Fruit fly (Drosophila melanogaster) whole organism, embryonic: ENCODE data around the gene CG14232.

Experiments used
- ATbp ChIP-seq: fragments of 200-800 bp; sonication (Bioruptor generic); optimal IDR thresholded peaks from 2 replicates; lab custom pipeline; 2017; ENCODE audit warnings: missing biosample characterization, mild to moderate bottlenecking, missing genetic modification characterization, missing genetic modification reagents
- B-H2 ChIP-seq: fragments of 200-800 bp; sonication (Bioruptor generic); optimal IDR thresholded peaks from 2 replicates; lab custom pipeline; 2018; ENCODE audit warnings: missing biosample characterization, mild to moderate bottlenecking, missing genetic modification characterization
- CG10431 ChIP-seq: fragments of 200-800 bp; sonication (Bioruptor generic); optimal IDR thresholded peaks from 3 replicates; lab custom pipeline; 2018; ENCODE audit warnings: missing biosample characterization, mild to moderate bottlenecking, missing genetic modification characterization
- CG11085 ChIP-seq: fragments of 200-800 bp; sonication (Bioruptor generic); IDR thresholded peaks from 2 replicates; pipeline ENCODE4 v1.3.6; 2022; ENCODE audit warnings: missing biosample characterization, missing genetic modification characterization
- CG12236 ChIP-seq: fragments of 200-800 bp; sonication (Bioruptor generic); optimal IDR thresholded peaks from 2 replicates; lab custom pipeline; 2016; ENCODE audit warnings: missing biosample characterization, missing genetic modification characterization
- CG1233 ChIP-seq: fragments of 200-800 bp; sonication (Bioruptor generic); optimal IDR thresholded peaks from 4 replicates; lab custom pipeline; 2018; ENCODE audit warnings: missing biosample characterization, mild to moderate bottlenecking, missing genetic modification characterization
- CG12769 ChIP-seq: fragments of 200-800 bp; sonication (Bioruptor generic); optimal IDR thresholded peaks from 2 replicates; lab custom pipeline; 2019; ENCODE audit warnings: missing biosample characterization, mild to moderate bottlenecking, missing genetic modification characterization, moderate library complexity
- CG13775 ChIP-seq: fragments of 200-800 bp; sonication (Bioruptor generic); optimal IDR thresholded peaks from 3 replicates; lab custom pipeline; 2017; ENCODE audit warnings: missing biosample characterization, mild to moderate bottlenecking, missing genetic modification characterization
- CG13894 ChIP-seq: fragments of 200-800 bp; sonication (Bioruptor generic); optimal IDR thresholded peaks from 3 replicates; lab custom pipeline; 2018; ENCODE audit warnings: missing biosample characterization, mild to moderate bottlenecking, missing genetic modification characterization, moderate library complexity
- CG14965 ChIP-seq: fragments of 200-800 bp; sonication (Bioruptor generic); optimal IDR thresholded peaks from 2 replicates; lab custom pipeline; 2016; ENCODE audit warnings: missing biosample characterization, missing genetic modification characterization, borderline replicate concordance
- CG15011 ChIP-seq: fragments of 200-800 bp; sonication (Bioruptor generic); optimal IDR thresholded peaks from 3 replicates; lab custom pipeline; 2018; ENCODE audit warnings: missing biosample characterization, mild to moderate bottlenecking, missing genetic modification characterization
- CG15269 ChIP-seq: fragments of 200-800 bp; sonication (Bioruptor generic); optimal IDR thresholded peaks from 2 replicates; lab custom pipeline; 2018; ENCODE audit warnings: missing biosample characterization, mild to moderate bottlenecking, missing genetic modification characterization, moderate library complexity
- CG17328 ChIP-seq: fragments of 200-800 bp; sonication (Bioruptor generic); IDR thresholded peaks from 2 replicates; pipeline ENCODE4 v1.3.6; 2022; ENCODE audit warnings: missing biosample characterization, missing genetic modification characterization
- CG17385 ChIP-seq: fragments of 200-800 bp; sonication (Bioruptor generic); optimal IDR thresholded peaks from 3 replicates; lab custom pipeline; 2018; ENCODE audit warnings: missing biosample characterization, mild to moderate bottlenecking, missing genetic modification characterization
- CG17612 ChIP-seq: fragments of 200-800 bp; sonication (Bioruptor generic); IDR thresholded peaks from 2 replicates; pipeline ENCODE4 v1.3.6; 2022; ENCODE audit warnings: missing biosample characterization, missing genetic modification characterization
- CG2202 ChIP-seq: fragments of 200-800 bp; sonication (Bioruptor generic); optimal IDR thresholded peaks from 2 replicates; lab custom pipeline; 2018; ENCODE audit warnings: missing biosample characterization, mild to moderate bottlenecking, missing genetic modification characterization
- CG3163 ChIP-seq: fragments of 200-800 bp; sonication (Bioruptor generic); optimal IDR thresholded peaks from 3 replicates; lab custom pipeline; 2016; ENCODE audit warnings: missing biosample characterization, missing genetic modification characterization
- CG7928 ChIP-seq: fragments of 200-800 bp; sonication (Bioruptor generic); optimal IDR thresholded peaks from 2 replicates; lab custom pipeline; 2017; ENCODE audit warnings: missing biosample characterization, mild to moderate bottlenecking, missing genetic modification characterization
- CG8281 ChIP-seq: fragments of 200-800 bp; sonication (Bioruptor generic); optimal IDR thresholded peaks from 2 replicates; lab custom pipeline; 2018; ENCODE audit warnings: missing biosample characterization, mild to moderate bottlenecking, missing genetic modification characterization, moderate library complexity
- CG8388 ChIP-seq: fragments of 200-800 bp; sonication (Bioruptor generic); optimal IDR thresholded peaks from 2 replicates; lab custom pipeline; 2019; ENCODE audit warnings: missing biosample characterization, mild to moderate bottlenecking, missing genetic modification characterization, moderate library complexity
- Dek ChIP-seq: fragments of 200-800 bp; sonication (Bioruptor generic); optimal IDR thresholded peaks from 3 replicates; lab custom pipeline; 2019; ENCODE audit warnings: missing biosample characterization, mild to moderate bottlenecking, missing genetic modification characterization, moderate library complexity
- Dfd ChIP-seq, 2 experiments: fragments of >200 bp; optimal IDR thresholded peaks; 2 replicates each; lab custom pipeline; 2017; ENCODE audit warnings: missing biosample characterization in 2 of 2, missing genetic modification characterization in 2 of 2
- Dp ChIP-seq: fragments of 200-800 bp; sonication (Bioruptor generic); optimal IDR thresholded peaks from 2 replicates; lab custom pipeline; 2018; ENCODE audit warnings: missing biosample characterization, mild to moderate bottlenecking, missing genetic modification characterization, moderate library complexity
- E2f2 ChIP-seq: fragments of 200-800 bp; sonication (Bioruptor generic); IDR thresholded peaks from 2 replicates; pipeline ENCODE4 v1.3.6; 2022; ENCODE audit warnings: missing biosample characterization, missing genetic modification characterization
- HLHmδ ChIP-seq: fragments of 200-800 bp; sonication (Bioruptor generic); optimal IDR thresholded peaks from 2 replicates; lab custom pipeline; 2018; ENCODE audit warnings: missing biosample characterization, mild to moderate bottlenecking, missing genetic modification characterization, moderate library complexity
- Hr3 ChIP-seq: fragments of 200-800 bp; sonication (Bioruptor generic); optimal IDR thresholded peaks from 3 replicates; lab custom pipeline; 2016; ENCODE audit warnings: missing biosample characterization, missing genetic modification characterization
- Med ChIP-seq: fragments of 200-800 bp; sonication (Bioruptor generic); peaks from one replicate; lab custom pipeline; 2016; ENCODE audit warnings: missing biosample characterization, missing genetic modification characterization, mild to moderate bottlenecking, inconsistent platforms, moderate library complexity
- Nf-YC ChIP-seq: fragments of 200-800 bp; optimal IDR thresholded peaks from 3 replicates; lab custom pipeline; 2019; ENCODE audit warnings: missing biosample characterization, mild to moderate bottlenecking, missing genetic modification characterization, moderate library complexity
- Opbp ChIP-seq: fragments of 200-800 bp; sonication (Bioruptor generic); IDR thresholded peaks from 3 replicates; pipeline ENCODE4 v1.3.6; 2022; ENCODE audit warnings: missing biosample characterization, missing genetic modification characterization; ENCODE audit not compliant: partially characterized antibody
- Trl ChIP-seq, 3 experiments: fragments of >200 bp in 2 of 3; fragments of 200-800 bp in 1 of 3; sonication (Bioruptor generic) in 1 of 3; optimal IDR thresholded peaks; 2 replicates in 1 of 3; 3 replicates in 2 of 3; lab custom pipeline; 2016 to 2017; ENCODE audit warnings: missing biosample characterization in 1 of 3, missing genetic modification characterization in 1 of 3
- ab ChIP-seq: fragments of 200-800 bp; sonication (Bioruptor generic); optimal IDR thresholded peaks from 2 replicates; lab custom pipeline; 2016; ENCODE audit warnings: missing biosample characterization, missing genetic modification characterization
- ase ChIP-seq: fragments of 200-800 bp; sonication (Bioruptor generic); IDR thresholded peaks from 3 replicates; pipeline ENCODE4 v1.3.6; 2022; ENCODE audit warnings: missing biosample characterization, missing genetic modification characterization
- caup ChIP-seq: fragments of 200-800 bp; sonication (Bioruptor generic); optimal IDR thresholded peaks from 3 replicates; lab custom pipeline; 2017; ENCODE audit warnings: missing biosample characterization, mild to moderate bottlenecking, missing genetic modification characterization, moderate library complexity; ENCODE audit not compliant: severe bottlenecking
- ci ChIP-seq: fragments of 200-800 bp; sonication (Bioruptor generic); IDR thresholded peaks from 3 replicates; pipeline ENCODE4 v1.3.6; 2022; ENCODE audit warnings: missing biosample characterization, missing genetic modification characterization
- corto ChIP-seq: fragments of 200-800 bp; sonication (Bioruptor generic); optimal IDR thresholded peaks from 2 replicates; lab custom pipeline; 2016; ENCODE audit warnings: missing biosample characterization, mild to moderate bottlenecking, missing genetic modification characterization, moderate library complexity
- crc ChIP-seq: fragments of 200-800 bp; sonication (Bioruptor generic); optimal IDR thresholded peaks from 2 replicates; lab custom pipeline; 2016; ENCODE audit warnings: missing biosample characterization, missing genetic modification characterization
- croc ChIP-seq: fragments of 200-800 bp; sonication (Bioruptor generic); conservative IDR thresholded peaks from 3 replicates; pipeline ENCODE4 v1.3.6; 2022; ENCODE audit warnings: missing biosample characterization, missing genetic modification characterization
- da ChIP-seq: fragments of 200-800 bp; sonication (Bioruptor generic); optimal IDR thresholded peaks from 2 replicates; lab custom pipeline; 2016; ENCODE audit warnings: missing biosample characterization, missing genetic modification characterization
- fu2 ChIP-seq: fragments of 200-800 bp; sonication (Bioruptor generic); optimal IDR thresholded peaks from 2 replicates; lab custom pipeline; 2016; ENCODE audit warnings: missing biosample characterization, missing genetic modification characterization
- gsb-n ChIP-seq: fragments of 200-800 bp; sonication (Bioruptor generic); optimal IDR thresholded peaks from 3 replicates; lab custom pipeline; 2018; ENCODE audit warnings: missing biosample characterization, mild to moderate bottlenecking, missing genetic modification characterization
- hth ChIP-seq: fragments of >200 bp; optimal IDR thresholded peaks from 2 replicates; lab custom pipeline; 2017; ENCODE audit warnings: inconsistent platforms
- lola ChIP-seq, 3 experiments: fragments of >200 bp in 2 of 3; fragments of 200-800 bp in 1 of 3; sonication (Bioruptor generic) in 1 of 3; optimal IDR thresholded peaks; 2 replicates each; lab custom pipeline; 2017 to 2019; ENCODE audit warnings: missing biosample characterization in 3 of 3, missing genetic modification characterization in 3 of 3, mild to moderate bottlenecking in 1 of 3, moderate library complexity in 1 of 3
- nerfin-1 ChIP-seq: fragments of 200-800 bp; sonication (Bioruptor generic); optimal IDR thresholded peaks from 3 replicates; lab custom pipeline; 2019; ENCODE audit warnings: missing biosample characterization, mild to moderate bottlenecking, missing genetic modification characterization, moderate library complexity
- nerfin-2 ChIP-seq: fragments of 200-800 bp; sonication (Bioruptor generic); IDR thresholded peaks from 2 replicates; pipeline ENCODE4 v1.3.6; 2022; ENCODE audit warnings: missing biosample characterization, missing genetic modification characterization; ENCODE audit not compliant: partially characterized antibody
- onecut ChIP-seq: fragments of 200-800 bp; sonication (Bioruptor generic); IDR thresholded peaks from 2 replicates; pipeline ENCODE4 v1.3.6; 2022; ENCODE audit warnings: missing biosample characterization, missing genetic modification characterization
- pros ChIP-seq: fragments of 200-800 bp; sonication (Bioruptor generic); optimal IDR thresholded peaks from 3 replicates; lab custom pipeline; 2019; ENCODE audit warnings: missing biosample characterization, mild to moderate bottlenecking, missing genetic modification characterization, moderate library complexity
- sens ChIP-seq: fragments of 200-800 bp; sonication (Bioruptor generic); peaks from one replicate; lab custom pipeline; 2016; ENCODE audit warnings: missing biosample characterization, missing genetic modification characterization
- ttk ChIP-seq: fragments of 200-800 bp; sonication (Bioruptor generic); IDR thresholded peaks from 2 replicates; pipeline ENCODE4 v2.1.2; 2022; ENCODE audit warnings: missing biosample characterization, missing genetic modification characterization
- wek ChIP-seq: fragments of 200-800 bp; sonication (Bioruptor generic); optimal IDR thresholded peaks from 3 replicates; lab custom pipeline; 2018; ENCODE audit warnings: missing biosample characterization, mild to moderate bottlenecking, missing genetic modification characterization, moderate library complexity
- z ChIP-seq: fragments of 200-800 bp; sonication (Bioruptor generic); IDR thresholded peaks from 3 replicates; pipeline ENCODE4 v1.3.6; 2022; ENCODE audit warnings: missing biosample characterization, missing genetic modification characterization

CG14232 gene

DNA sequence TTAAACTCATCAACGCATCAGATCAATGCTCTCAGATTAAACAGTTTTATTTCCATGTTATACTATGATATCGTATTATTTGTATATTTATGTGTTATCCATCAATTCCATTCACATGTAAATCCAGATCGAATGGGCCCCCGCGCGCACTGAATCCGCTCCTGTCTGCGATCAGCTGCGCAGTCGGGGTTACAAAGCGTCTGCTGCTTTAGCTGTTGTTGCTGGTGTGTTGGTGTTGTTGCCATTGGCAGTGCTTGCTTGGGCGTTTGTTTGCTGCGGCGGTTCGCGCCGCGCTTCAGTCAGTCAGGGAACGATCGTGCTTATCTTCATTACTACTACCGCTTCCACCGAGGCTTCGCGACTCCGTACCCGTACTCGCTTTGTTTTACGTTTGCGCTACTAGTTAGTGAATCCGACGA lies 37.1 kb downstream of the CG14232 start, which contains the start of gene Zw (continued):
- peak; percentile 80 for TF ChIP-seq Opbp (GFP tag; lab: Robert Waterston, UW)
- TF ChIP-seq z (GFP tag; lab: Robert Waterston, UW) = no peak
- peak; percentile 54 for TF ChIP-seq HLHmδ (GFP tag; lab: Kevin White, UChicago)
- peak; percentile 48 for TF ChIP-seq B-H2 (GFP tag; lab: Kevin White, UChicago)
- TF ChIP-seq Dp (GFP tag; lab: Kevin White, UChicago) = no peak
- no peak for TF ChIP-seq CG2202 (tag; lab: Kevin White, UChicago)
- peak; percentile 78 for TF ChIP-seq ci (GFP tag; lab: Robert Waterston, UW)
- peak; percentile 30 for TF ChIP-seq fu2 (GFP tag; lab: Kevin White, UChicago)
- 0 out of 2 replicates have a peak, but pooled peaks have one; percentile 28 for TF ChIP-seq onecut (GFP tag; lab: Robert Waterston, UW)
- no peak for TF ChIP-seq pros
- TF ChIP-seq gsb-n (tag; lab: Kevin White, UChicago) = no peak
- TF ChIP-seq Dek (tag; lab: Kevin White, UChicago) = no peak
- peak; percentile 25 for TF ChIP-seq Hr3 (GFP tag; lab: Kevin White, UChicago)
- TF ChIP-seq nerfin-2 = no peak
- no peak for TF ChIP-seq da (GFP tag; lab: Kevin White, UChicago)
- peak in 1 of 3 experiments; percentile 22 for TF ChIP-seq lola (GFP tag; optimal IDR thresholded peaks at IDR 0.05; lab: Kevin White, UChicago)
- TF ChIP-seq ttk = peak; percentile 45; the same call in 1 of the 2 replicates
- peak; percentile 28; the same call in 1 of the 3 replicates for TF ChIP-seq croc (GFP tag; lab: Robert Waterston, UW)
- TF ChIP-seq Dfd (GFP tag; optimal IDR thresholded peaks at IDR 0.05; lab: Kevin White, UChicago) = no peak
- TF ChIP-seq Nf-YC = peak; percentile 1
- no peak for TF ChIP-seq crc
- peak; percentile 35; the same call in 1 of the 2 replicates for TF ChIP-seq E2f2 (GFP tag; lab: Robert Waterston, UW)
- TF ChIP-seq Med (GFP tag; lab: Kevin White, UChicago) = peak; percentile 88
- peak; percentile 37; the same call in 1 of the 2 replicates for TF ChIP-seq CG17328 (GFP tag; lab: Robert Waterston, UW)
- TF ChIP-seq CG13894 (tag; lab: Kevin White, UChicago) = no peak
- peak; percentile 52 for TF ChIP-seq CG15269 (tag; lab: Kevin White, UChicago)
- TF ChIP-seq CG14965 = no peak
- peak; percentile 60 for TF ChIP-seq CG11085
- TF ChIP-seq CG1233 = peak; percentile 7
- TF ChIP-seq sens = peak; percentile 81
- TF ChIP-seq wek = no peak
- TF ChIP-seq nerfin-1 (tag; lab: Kevin White, UChicago) = peak; percentile 5
- TF ChIP-seq CG3163 (GFP tag; lab: Kevin White, UChicago) = no peak
- TF ChIP-seq CG12236 (GFP tag; lab: Kevin White, UChicago) = no peak
- TF ChIP-seq Trl (optimal IDR thresholded peaks at IDR 0.05; lab: Kevin White, UChicago) = no peak
- TF ChIP-seq Trl (GFP tag; optimal IDR thresholded peaks at IDR 0.05; lab: Kevin White, UChicago) = peak; percentile 47
- TF ChIP-seq corto = no peak
- TF ChIP-seq ATbp (GFP tag; lab: Kevin White, UChicago) = peak; percentile 7
- no peak for TF ChIP-seq CG17385 (GFP tag; lab: Kevin White, UChicago)
- TF ChIP-seq ab = peak; percentile 6
- no peak for TF ChIP-seq CG10431 (GFP tag; lab: Kevin White, UChicago)
- TF ChIP-seq CG12769 (tag; lab: Kevin White, UChicago) = peak; percentile 60
- no peak for TF ChIP-seq CG17612 (GFP tag; lab: Robert Waterston, UW)
- no peak for TF ChIP-seq CG15011 (GFP tag; lab: Kevin White, UChicago)
- TF ChIP-seq caup (GFP tag; lab: Kevin White, UChicago) = peak; percentile 9
- peak; percentile 46; the same call in 1 of the 3 replicates for TF ChIP-seq ase (GFP tag; lab: Robert Waterston, UW)
- no peak for TF ChIP-seq CG7928 (GFP tag; lab: Kevin White, UChicago)
- no peak for TF ChIP-seq CG8281 (tag; lab: Kevin White, UChicago)
- TF ChIP-seq hth = no peak
- TF ChIP-seq CG8388 (GFP tag; lab: Kevin White, UChicago) = no peak
- TF ChIP-seq CG13775 (GFP tag; lab: Kevin White, UChicago) = no peak
